Fruit fly (Drosophila melanogaster) whole organism, prepupa: Measurements from ENCODE around the gene slou.

Source experiments
- CG3919 ChIP-seq: fragments of 200-800 bp; sonication (Bioruptor generic); optimal IDR thresholded peaks from 3 replicates; lab custom pipeline; 2016; ENCODE audit warnings: missing biosample characterization, missing genetic modification characterization
- CG7368 ChIP-seq: fragments of 200-800 bp; sonication (Bioruptor generic); optimal IDR thresholded peaks from 3 replicates; lab custom pipeline; 2016; ENCODE audit warnings: missing biosample characterization, missing genetic modification characterization
- Hr39 ChIP-seq: fragments of 200-800 bp; sonication (Bioruptor generic); optimal IDR thresholded peaks from 2 replicates; lab custom pipeline; 2016; ENCODE audit warnings: missing biosample characterization, missing genetic modification characterization
- OdsH ChIP-seq: fragments of 200-800 bp; sonication (Bioruptor generic); optimal IDR thresholded peaks from 3 replicates; lab custom pipeline; 2016; ENCODE audit warnings: missing biosample characterization, missing genetic modification characterization
- fkh ChIP-seq: fragments of 200-800 bp; sonication (Bioruptor generic); optimal IDR thresholded peaks from 3 replicates; lab custom pipeline; 2017; ENCODE audit warnings: missing biosample characterization, mild to moderate bottlenecking, missing genetic modification characterization, moderate library complexity

DNA sequence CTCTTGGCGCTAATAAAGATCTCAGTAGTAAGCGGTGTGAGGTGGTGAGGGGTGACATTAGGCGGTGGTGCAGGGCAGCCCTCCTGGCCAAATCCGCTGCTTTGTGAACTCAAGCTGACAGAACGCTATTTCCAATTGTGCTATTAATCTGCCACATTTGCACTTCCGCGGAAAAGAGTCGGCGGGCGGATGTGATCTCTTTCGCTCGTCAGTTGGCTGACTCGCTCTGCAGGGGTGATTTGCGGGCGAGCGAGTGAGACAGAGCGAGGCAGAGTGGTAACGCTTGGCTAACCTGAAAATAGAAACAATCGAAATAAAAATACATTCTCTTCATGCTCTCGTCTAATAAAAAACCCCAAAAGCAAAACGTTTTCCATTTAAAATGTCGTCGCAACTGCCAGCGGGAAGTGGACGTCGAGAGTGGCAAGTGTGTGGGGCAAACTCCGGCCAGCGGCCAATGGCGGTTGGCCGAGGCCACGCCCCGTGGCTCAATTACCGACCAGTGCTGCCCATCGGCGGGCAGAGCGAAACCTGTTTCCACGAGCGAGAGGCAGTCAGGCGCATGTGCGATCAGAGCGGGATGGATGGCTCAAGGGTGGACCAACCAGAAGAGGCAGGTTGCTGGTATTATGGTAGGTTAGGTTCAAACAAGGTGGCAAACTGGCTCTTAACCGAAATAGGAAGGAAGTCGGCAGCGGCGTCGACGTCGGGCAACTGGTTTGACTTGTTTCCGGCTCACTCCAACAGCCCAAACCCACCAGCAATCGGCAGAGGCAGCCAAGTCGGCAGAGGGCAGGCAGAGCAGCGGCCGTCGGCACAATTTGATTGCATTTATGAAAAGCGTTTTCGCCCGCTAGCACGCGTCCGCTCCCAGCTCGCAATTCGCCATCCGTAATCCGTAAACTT, 57.6 kb downstream of the slou start, which contains the start of gene C15:
- no peak for TF ChIP-seq CG3919
- TF ChIP-seq Hr39 (GFP tag; lab: Kevin White, UChicago) = no peak
- TF ChIP-seq fkh = no peak
- no peak for TF ChIP-seq OdsH (GFP tag; lab: Kevin White, UChicago)
- no peak for TF ChIP-seq CG7368 (GFP tag; lab: Kevin White, UChicago)
